1 fruit fly cellular context compared by ENCODE assay signal in the genomic region with DNA sequence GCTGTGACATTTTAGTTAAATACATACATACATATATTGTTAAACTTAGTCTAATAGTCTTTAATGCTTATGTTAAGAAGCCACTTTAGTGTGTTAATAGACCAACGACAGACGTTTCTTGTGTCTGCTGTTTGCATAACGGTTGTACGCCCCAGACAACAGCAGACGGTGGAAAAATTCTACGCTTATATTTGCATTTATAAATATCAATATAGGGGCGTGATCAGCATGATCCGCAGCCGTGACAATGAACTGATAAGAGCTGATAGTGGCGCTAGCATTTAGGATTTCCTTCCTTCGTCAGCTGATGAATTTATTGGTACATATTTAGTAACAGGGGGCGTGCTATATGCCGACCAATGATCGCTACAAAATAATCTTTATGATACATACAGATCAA.
A peak's percentile ranks its signal among the peaks of the same experiment; 100 is the strongest.
TF ChIP-seq lines count a peak whose summit lies in the region.

No protein-coding gene starts in this region.

TF ChIP-seq in whole organism, embryonic, 481 proteins besides CTCF, POLR2A, EP300 and RAD21 (continued from another document):
- TF ChIP-seq fru (optimal IDR thresholded peaks at IDR 0.05; lab: Kevin White, UChicago) = no peak
- no peak for TF ChIP-seq CG2116 (GFP tag; optimal IDR thresholded peaks at IDR 0.05; lab: Kevin White, UChicago)
- peak in 1 of 2 experiments; percentile 6 for TF ChIP-seq Pdp1 (GFP tag; optimal IDR thresholded peaks at IDR 0.05; lab: Kevin White, UChicago)
- no peak for TF ChIP-seq CG6683 (GFP tag; optimal IDR thresholded peaks at IDR 0.05; lab: Kevin White, UChicago)
- TF ChIP-seq CG31365 (tag; optimal IDR thresholded peaks at IDR 0.05; lab: Kevin White, UChicago) = no peak
- TF ChIP-seq CG6689 (GFP tag; IDR thresholded peaks at IDR 0.05; lab: Robert Waterston, UW) = no peak
- TF ChIP-seq CG2129 (GFP tag; IDR thresholded peaks at IDR 0.05; lab: Robert Waterston, UW; ENCODE audit: partially characterized antibody) = no peak
- no peak for TF ChIP-seq CG34224 (GFP tag; IDR thresholded peaks at IDR 0.05; lab: Robert Waterston, UW; ENCODE audit: partially characterized antibody)
- no peak for TF ChIP-seq Atf-2 (GFP tag; optimal IDR thresholded peaks at IDR 0.05; lab: Kevin White, UChicago)
- TF ChIP-seq tgo (GFP tag; IDR thresholded peaks at IDR 0.05; lab: Robert Waterston, UW) = no peak
- no peak for TF ChIP-seq CG13123 (GFP tag; optimal IDR thresholded peaks at IDR 0.05; lab: Kevin White, UChicago)
- no peak for TF ChIP-seq CG3281 (GFP tag; optimal IDR thresholded peaks at IDR 0.05; lab: Kevin White, UChicago)
- peak; percentile 33 for TF ChIP-seq sens (GFP tag; lab: Kevin White, UChicago)
- TF ChIP-seq CG1792 (GFP tag; optimal IDR thresholded peaks at IDR 0.05; lab: Kevin White, UChicago) = no peak
- peak; percentile 51 for TF ChIP-seq CG7987 (GFP tag; optimal IDR thresholded peaks at IDR 0.05; lab: Kevin White, UChicago)
- no peak for TF ChIP-seq CG7963 (GFP tag; IDR thresholded peaks at IDR 0.05; lab: Robert Waterston, UW; ENCODE audit: partially characterized antibody)
- TF ChIP-seq CG14860 (GFP tag; IDR thresholded peaks at IDR 0.05; lab: Robert Waterston, UW; ENCODE audit: partially characterized antibody) = no peak
- TF ChIP-seq ara (GFP tag; IDR thresholded peaks at IDR 0.05; lab: Robert Waterston, UW) = no peak
- TF ChIP-seq CG12071 (GFP tag; optimal IDR thresholded peaks at IDR 0.05; lab: Kevin White, UChicago) = no peak
- no peak for TF ChIP-seq sr (GFP tag; IDR thresholded peaks at IDR 0.05; lab: Robert Waterston, UW)
- TF ChIP-seq CG16813 (GFP tag; IDR thresholded peaks at IDR 0.05; lab: Robert Waterston, UW; ENCODE audit: partially characterized antibody) = no peak
- peak; percentile 11 for TF ChIP-seq Blimp-1 (GFP tag; optimal IDR thresholded peaks at IDR 0.05; lab: Kevin White, UChicago)
- TF ChIP-seq CG10543 (GFP tag; optimal IDR thresholded peaks at IDR 0.05; lab: Kevin White, UChicago) = no peak
- TF ChIP-seq CG17568 (GFP tag; optimal IDR thresholded peaks at IDR 0.05; lab: Kevin White, UChicago) = no peak
- no peak for TF ChIP-seq dmrt11E (tag; optimal IDR thresholded peaks at IDR 0.05; lab: Kevin White, UChicago)
- no peak for TF ChIP-seq grn (GFP tag; optimal IDR thresholded peaks at IDR 0.05; lab: Kevin White, UChicago)
- no peak for TF ChIP-seq slp2 (GFP tag; optimal IDR thresholded peaks at IDR 0.05; lab: Kevin White, UChicago)
- TF ChIP-seq unpg (GFP tag; optimal IDR thresholded peaks at IDR 0.05; lab: Kevin White, UChicago) = no peak
- TF ChIP-seq CG12659 (GFP tag; optimal IDR thresholded peaks at IDR 0.05; lab: Kevin White, UChicago) = no peak
- no peak for TF ChIP-seq Neu2 (GFP tag; optimal IDR thresholded peaks at IDR 0.05; lab: Kevin White, UChicago; ENCODE audit: borderline replicate concordance)
